Fruit fly (Drosophila melanogaster) S2 (cell line): ENCODE data around the gene Nup58.

Experiments used
- CG8478 ChIP-seq: fragments of >200 bp; optimal IDR thresholded peaks from 2 replicates; lab custom pipeline; 2018
- CTCF ChIP-seq, 2 experiments: fragments of >200 bp; optimal IDR thresholded peaks; 2 replicates each; lab custom pipeline; 2018

DNA sequence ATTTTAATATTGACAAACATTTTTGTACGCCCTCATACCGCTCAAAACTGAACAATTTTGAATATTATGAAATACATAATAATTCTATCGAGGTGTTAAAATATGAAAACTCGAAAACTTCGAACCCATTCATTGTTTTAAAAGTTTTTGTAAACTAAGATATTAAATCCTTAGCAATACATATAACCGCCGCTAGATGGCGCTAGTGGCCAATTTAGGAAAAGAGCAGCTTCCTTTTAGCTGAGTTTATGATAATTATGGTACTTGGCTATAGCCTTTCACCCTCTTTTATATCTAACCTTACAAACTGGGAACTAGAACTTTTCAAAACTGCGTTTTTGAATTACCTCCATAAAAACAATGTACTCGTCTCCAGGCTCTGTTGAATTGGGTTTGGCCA is 12.4 kb downstream of the Nup58 start:
- TF ChIP-seq CG8478 (lab: Kevin White, UChicago) (no peak), CTCF (optimal IDR thresholded peaks at IDR 0.05; lab: Kevin White, UChicago) (peak; percentile 57 to 73)
